8 worm cellular contexts compared by ENCODE assay signal in the genomic region with DNA sequence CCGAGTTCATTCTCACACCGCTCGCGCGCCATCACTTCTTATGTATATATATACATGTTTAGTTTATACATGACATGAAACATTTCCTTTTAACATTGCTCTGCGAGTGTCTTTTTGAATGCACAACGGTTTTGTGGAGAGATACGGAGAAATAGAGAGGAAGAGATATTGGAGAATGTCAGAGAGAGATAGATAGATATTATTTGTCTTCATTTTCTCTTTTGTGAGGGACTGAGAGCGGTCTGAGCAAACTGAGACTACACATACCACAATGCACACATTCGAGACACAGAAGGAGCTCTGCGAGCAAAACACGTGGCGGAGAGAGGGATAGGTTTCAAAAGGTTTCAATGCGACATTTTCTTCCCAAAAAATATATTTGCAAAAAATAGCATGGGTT.
TF ChIP-seq lines count a peak whose summit lies in the region.

No protein-coding gene starts in this region.

TF ChIP-seq in whole organism, L1 larva, 84 proteins besides CTCF, POLR2A, EP300 and RAD21 (continues in another document):
- TF ChIP-seq nhr-90 (tag; optimal IDR thresholded peaks at IDR 0.05; lab: Kevin White, UChicago; ENCODE audit: poor library complexity) (no peak), hlh-4 (tag; optimal IDR thresholded peaks at IDR 0.05; lab: Kevin White, UChicago) (no peak), lsy-2 (tag; optimal IDR thresholded peaks at IDR 0.05; lab: Kevin White, UChicago) (peak; percentile 17 to 54), irx-1 (tag; optimal IDR thresholded peaks at IDR 0.05; lab: Kevin White, UChicago) (no peak), mab-9 (GFP tag; IDR thresholded peaks at IDR 0.05; lab: Robert Waterston, UW) (no peak), lin-14 (GFP tag; optimal IDR thresholded peaks at IDR 0.05; lab: Kevin White, UChicago) (peak; percentile 76), hpl-2 (GFP tag; optimal IDR thresholded peaks at IDR 0.05; lab: Kevin White, UChicago) (no peak), mdl-1 (tag; optimal IDR thresholded peaks at IDR 0.05; lab: Kevin White, UChicago) (peak in 1 of 2 experiments; percentile 49), lir-3 (tag; optimal IDR thresholded peaks at IDR 0.05; lab: Kevin White, UChicago; ENCODE audit: poor library complexity) (no peak), lin-15B (tag; optimal IDR thresholded peaks at IDR 0.05; lab: Kevin White, UChicago) (no peak)

TF ChIP-seq in whole organism, L2 larva, 48 proteins besides CTCF, POLR2A, EP300 and RAD21 (continues in another document):
- TF ChIP-seq zag-1 (tag; optimal IDR thresholded peaks at IDR 0.05; lab: Kevin White, UChicago) (no peak), crh-2 (tag; optimal IDR thresholded peaks at IDR 0.05; lab: Kevin White, UChicago) (no peak), nhr-25 (tag; optimal IDR thresholded peaks at IDR 0.05; lab: Kevin White, UChicago) (no peak), peb-1 (tag; optimal IDR thresholded peaks at IDR 0.05; lab: Kevin White, UChicago) (no peak), lin-13 (GFP tag; optimal IDR thresholded peaks at IDR 0.05; lab: Kevin White, UChicago) (no peak), nhr-11 (tag; optimal IDR thresholded peaks at IDR 0.05; lab: Kevin White, UChicago) (no peak), mab-5 (tag; optimal IDR thresholded peaks at IDR 0.05; lab: Kevin White, UChicago) (no peak), unc-55 (GFP tag; optimal IDR thresholded peaks at IDR 0.05; lab: Kevin White, UChicago) (no peak), ztf-1 (GFP tag; conservative IDR thresholded peaks at IDR 0.05; lab: Robert Waterston, UW) (no peak), sma-3 (GFP tag; optimal IDR thresholded peaks at IDR 0.05; lab: Kevin White, UChicago) (no peak), alr-1 (tag; optimal IDR thresholded peaks at IDR 0.05; lab: Kevin White, UChicago) (no peak), ceh-16 (tag; optimal IDR thresholded peaks at IDR 0.05; lab: Kevin White, UChicago) (no peak)

TF ChIP-seq in whole organism, L3 larva, 47 proteins besides CTCF, POLR2A, EP300 and RAD21:
- peak; percentile 5 for TF ChIP-seq tbx-2 (tag; optimal IDR thresholded peaks at IDR 0.05; lab: Kevin White, UChicago)
- TF ChIP-seq egl-27 (tag; optimal IDR thresholded peaks at IDR 0.05; lab: Kevin White, UChicago): no peak
- TF ChIP-seq pha-4 (tag; optimal IDR thresholded peaks at IDR 0.05; lab: Kevin White, UChicago): peak; percentile 91
- TF ChIP-seq lin-39 (tag; optimal IDR thresholded peaks at IDR 0.05; lab: Kevin White, UChicago): peak; percentile 7
- no peak for TF ChIP-seq ztf-11 (tag; optimal IDR thresholded peaks at IDR 0.05; lab: Kevin White, UChicago)

TF ChIP-seq in whole organism, L4 larva, 104 proteins besides CTCF, POLR2A, EP300 and RAD21 (continues in another document):
- TF ChIP-seq ceh-82 (tag; optimal IDR thresholded peaks at IDR 0.05; lab: Kevin White, UChicago) (no peak), skn-1 (tag; optimal IDR thresholded peaks at IDR 0.05; lab: Kevin White, UChicago) (no peak), arid-1 (GFP tag; conservative IDR thresholded peaks at IDR 0.05; lab: Robert Waterston, UW) (no peak), nhr-237 (tag; optimal IDR thresholded peaks at IDR 0.05; lab: Kevin White, UChicago) (no peak), aha-1 (tag; lab: Kevin White, UChicago) (no peak), daf-19 (GFP tag; conservative IDR thresholded peaks at IDR 0.05; lab: Robert Waterston, UW) (no peak), F49E8.2 (tag; optimal IDR thresholded peaks at IDR 0.05; lab: Kevin White, UChicago; ENCODE audit: borderline replicate concordance) (no peak), nhr-77 (tag; optimal IDR thresholded peaks at IDR 0.05; lab: Kevin White, UChicago) (peak; percentile 51), ama-1 (optimal IDR thresholded peaks at IDR 0.05; lab: Kevin White, UChicago) (no peak), hlh-30 (tag; optimal IDR thresholded peaks at IDR 0.05; lab: Kevin White, UChicago; ENCODE audit: insufficient read depth) (no peak), jun-1 (tag; optimal IDR thresholded peaks at IDR 0.05; lab: Kevin White, UChicago) (no peak), D1046.2 (GFP tag; IDR thresholded peaks at IDR 0.05; lab: Robert Waterston, UW) (no peak), set-16 (GFP tag; IDR thresholded peaks at IDR 0.05; lab: Robert Waterston, UW) (no peak)

TF ChIP-seq in whole organism, late embryonic, 69 proteins besides CTCF, POLR2A, EP300 and RAD21 (continues in another document):
- no peak for TF ChIP-seq lin-11 (tag; optimal IDR thresholded peaks at IDR 0.05; lab: Kevin White, UChicago)
- no peak for TF ChIP-seq che-1 (tag; optimal IDR thresholded peaks at IDR 0.05; lab: Kevin White, UChicago)
- TF ChIP-seq ceh-45 (GFP tag; IDR thresholded peaks at IDR 0.05; lab: Robert Waterston, UW): no peak
- TF ChIP-seq ttx-3 (tag; optimal IDR thresholded peaks at IDR 0.05; lab: Kevin White, UChicago): no peak
- no peak for TF ChIP-seq madf-2 (tag; optimal IDR thresholded peaks at IDR 0.05; lab: Kevin White, UChicago)
- TF ChIP-seq odd-2 (tag; optimal IDR thresholded peaks at IDR 0.05; lab: Kevin White, UChicago): no peak
- TF ChIP-seq syd-9 (tag; optimal IDR thresholded peaks at IDR 0.05; lab: Kevin White, UChicago): no peak
- TF ChIP-seq Y22D7AL.16 (tag; optimal IDR thresholded peaks at IDR 0.05; lab: Kevin White, UChicago): no peak
- no peak for TF ChIP-seq unc-42 (tag; optimal IDR thresholded peaks at IDR 0.05; lab: Kevin White, UChicago)
- TF ChIP-seq zip-5 (tag; optimal IDR thresholded peaks at IDR 0.05; lab: Kevin White, UChicago): no peak
- no peak for TF ChIP-seq unc-55 (GFP tag; optimal IDR thresholded peaks at IDR 0.05; lab: Kevin White, UChicago)
- no peak for TF ChIP-seq gmeb-2 (tag; optimal IDR thresholded peaks at IDR 0.05; lab: Kevin White, UChicago)
- TF ChIP-seq K09A11.1 (tag; optimal IDR thresholded peaks at IDR 0.05; lab: Kevin White, UChicago; ENCODE audit: insufficient read depth): no peak
- TF ChIP-seq tbx-7 (tag; optimal IDR thresholded peaks at IDR 0.05; lab: Kevin White, UChicago): no peak

TF ChIP-seq in whole organism, midembryonic, 9 proteins besides CTCF, POLR2A, EP300 and RAD21:
- TF ChIP-seq cog-1 (tag; optimal IDR thresholded peaks at IDR 0.05; lab: Kevin White, UChicago) (peak; percentile 31), ztf-23 (GFP tag; IDR thresholded peaks at IDR 0.05; lab: Robert Waterston, UW) (no peak), flt-1 (GFP tag; IDR thresholded peaks at IDR 0.05; lab: Robert Waterston, UW) (0 out of 2 replicates have a peak, but pooled peaks have one; percentile 30)
TF ChIP-seq in whole organism, midembryonic: peak in this region for 2.

TF ChIP-seq in whole organism, mixed stage, embryonic, 35 proteins besides CTCF, POLR2A, EP300 and RAD21:
- TF ChIP-seq nhr-237 (tag; optimal IDR thresholded peaks at IDR 0.05; lab: Kevin White, UChicago): peak; percentile 59
- peak; percentile 4 for TF ChIP-seq mls-2 (tag; optimal IDR thresholded peaks at IDR 0.05; lab: Kevin White, UChicago)
- TF ChIP-seq bed-3 (GFP tag; optimal IDR thresholded peaks at IDR 0.05; lab: Kevin White, UChicago): no peak
- no peak for TF ChIP-seq sem-2 (GFP tag; optimal IDR thresholded peaks at IDR 0.05; lab: Kevin White, UChicago)
- TF ChIP-seq pha-4 (tag; optimal IDR thresholded peaks at IDR 0.05; lab: Kevin White, UChicago): no peak
- peak; percentile 42 for TF ChIP-seq nhr-28 (tag; optimal IDR thresholded peaks at IDR 0.05; lab: Kevin White, UChicago)
- peak; percentile 42 for TF ChIP-seq unc-120 (tag; optimal IDR thresholded peaks at IDR 0.05; lab: Kevin White, UChicago; ENCODE audit: poor library complexity, severe bottlenecking)
- peak; percentile 19 for TF ChIP-seq mep-1 (tag; optimal IDR thresholded peaks at IDR 0.05; lab: Kevin White, UChicago)
TF ChIP-seq in whole organism, mixed stage, embryonic: peak in this region for 5.

TF ChIP-seq in whole organism, young adult, 124 proteins besides CTCF, POLR2A, EP300 and RAD21:
- no peak for TF ChIP-seq nhr-80 (tag; optimal IDR thresholded peaks at IDR 0.05; lab: Kevin White, UChicago)
- no peak for TF ChIP-seq lsy-27 (tag; optimal IDR thresholded peaks at IDR 0.05; lab: Kevin White, UChicago; ENCODE audit: borderline replicate concordance, insufficient read depth)
- TF ChIP-seq lin-26 (GFP tag; IDR thresholded peaks at IDR 0.05; lab: Robert Waterston, UW): peak; percentile 46; the same call in 1 of the 2 replicates
- TF ChIP-seq snpc-1.1 (tag; optimal IDR thresholded peaks at IDR 0.05; lab: Kevin White, UChicago; ENCODE audit: insufficient read depth): no peak
- no peak for TF ChIP-seq xnd-1 (tag; optimal IDR thresholded peaks at IDR 0.05; lab: Kevin White, UChicago)
TF ChIP-seq in whole organism, young adult: peak in this region for 1.
